Fruit fly (Drosophila melanogaster) whole organism, embryonic: ENCODE results near the gene CG13096.

Source experiments
- Adf1 ChIP-seq: fragments of 200-800 bp; sonication (Bioruptor generic); IDR thresholded peaks from 2 replicates; pipeline ENCODE4 v1.3.6; 2022; ENCODE audit warnings: missing biosample characterization, missing genetic modification characterization
- Atf3 ChIP-seq: fragments of 200-800 bp; sonication (Bioruptor generic); optimal IDR thresholded peaks from 3 replicates; lab custom pipeline; 2016; ENCODE audit warnings: missing biosample characterization, missing genetic modification characterization
- Blimp-1 ChIP-seq: fragments of 200-800 bp; sonication (Bioruptor generic); optimal IDR thresholded peaks from 3 replicates; lab custom pipeline; 2018; ENCODE audit warnings: missing biosample characterization, missing genetic modification characterization, mild to moderate bottlenecking, moderate library complexity, missing genetic modification reagents
- CG10565 ChIP-seq: fragments of 200-800 bp; sonication (Bioruptor generic); optimal IDR thresholded peaks from 3 replicates; lab custom pipeline; 2016; ENCODE audit warnings: missing biosample characterization, mild to moderate bottlenecking, missing genetic modification characterization
- CG11695 ChIP-seq: fragments of 200-800 bp; sonication (Bioruptor generic); IDR thresholded peaks from 3 replicates; pipeline ENCODE4 v1.3.6; 2022; ENCODE audit warnings: missing biosample characterization, missing genetic modification characterization
- CG12104 ChIP-seq: fragments of 200-800 bp; sonication (Bioruptor generic); optimal IDR thresholded peaks from 3 replicates; lab custom pipeline; 2016; ENCODE audit warnings: missing biosample characterization, missing genetic modification characterization
- CG13296 ChIP-seq: fragments of 200-800 bp; sonication (Bioruptor generic); optimal IDR thresholded peaks from 3 replicates; lab custom pipeline; 2018; ENCODE audit warnings: missing biosample characterization, mild to moderate bottlenecking, missing genetic modification characterization
- CG13775 ChIP-seq: fragments of 200-800 bp; sonication (Bioruptor generic); optimal IDR thresholded peaks from 3 replicates; lab custom pipeline; 2017; ENCODE audit warnings: missing biosample characterization, mild to moderate bottlenecking, missing genetic modification characterization
- CG16863 ChIP-seq: fragments of 200-800 bp; sonication (Bioruptor generic); optimal IDR thresholded peaks from 3 replicates; lab custom pipeline; 2016; ENCODE audit warnings: missing biosample characterization, missing genetic modification characterization
- CG17612 ChIP-seq: fragments of 200-800 bp; sonication (Bioruptor generic); IDR thresholded peaks from 2 replicates; pipeline ENCODE4 v1.3.6; 2022; ENCODE audit warnings: missing biosample characterization, missing genetic modification characterization
- CG1832 ChIP-seq: fragments of 200-800 bp; sonication (Bioruptor generic); optimal IDR thresholded peaks from 2 replicates; lab custom pipeline; 2017; ENCODE audit warnings: missing biosample characterization, mild to moderate bottlenecking, missing genetic modification characterization, inconsistent platforms
- CG2120 ChIP-seq: fragments of 200-800 bp; sonication (Bioruptor generic); optimal IDR thresholded peaks from 3 replicates; lab custom pipeline; 2016; ENCODE audit warnings: missing biosample characterization, missing genetic modification characterization
- CG3281 ChIP-seq: fragments of 200-800 bp; sonication (Bioruptor generic); optimal IDR thresholded peaks from 3 replicates; lab custom pipeline; 2017; ENCODE audit warnings: missing biosample characterization, mild to moderate bottlenecking, missing genetic modification characterization
- CG3407 ChIP-seq: fragments of 200-800 bp; sonication (Bioruptor generic); optimal IDR thresholded peaks from 2 replicates; lab custom pipeline; 2018; ENCODE audit warnings: missing biosample characterization, mild to moderate bottlenecking, missing genetic modification characterization
- CG3838 ChIP-seq: fragments of 200-800 bp; sonication (Bioruptor generic); optimal IDR thresholded peaks from 3 replicates; lab custom pipeline; 2016; ENCODE audit warnings: missing biosample characterization, missing genetic modification characterization
- CG4360 ChIP-seq: fragments of 200-800 bp; sonication (Bioruptor generic); IDR thresholded peaks from 2 replicates; pipeline ENCODE4 v1.3.6; 2022; ENCODE audit warnings: missing biosample characterization, missing genetic modification characterization
- CG6813 ChIP-seq: fragments of 200-800 bp; sonication (Bioruptor generic); optimal IDR thresholded peaks from 2 replicates; lab custom pipeline; 2017; ENCODE audit warnings: missing biosample characterization, missing genetic modification characterization, mild to moderate bottlenecking, moderate library complexity, missing genetic modification reagents
- CG7928 ChIP-seq: fragments of 200-800 bp; sonication (Bioruptor generic); optimal IDR thresholded peaks from 2 replicates; lab custom pipeline; 2017; ENCODE audit warnings: missing biosample characterization, mild to moderate bottlenecking, missing genetic modification characterization
- CG9932 ChIP-seq: fragments of 200-800 bp; sonication (Bioruptor generic); IDR thresholded peaks from 2 replicates; pipeline ENCODE4 v1.3.6; 2022; ENCODE audit warnings: missing biosample characterization, missing genetic modification characterization
- CrebB ChIP-seq: fragments of 200-800 bp; sonication (Bioruptor generic); optimal IDR thresholded peaks from 3 replicates; lab custom pipeline; 2018; ENCODE audit warnings: missing biosample characterization, mild to moderate bottlenecking, missing genetic modification characterization
- D19B ChIP-seq: fragments of 200-800 bp; sonication (Bioruptor generic); optimal IDR thresholded peaks from 2 replicates; lab custom pipeline; 2017; ENCODE audit warnings: missing biosample characterization, mild to moderate bottlenecking, missing genetic modification characterization
- Dfd ChIP-seq, 2 experiments: fragments of >200 bp; optimal IDR thresholded peaks; 2 replicates each; lab custom pipeline; 2017; ENCODE audit warnings: missing biosample characterization in 2 of 2, missing genetic modification characterization in 2 of 2
- Fer2 ChIP-seq: fragments of 200-800 bp; sonication (Bioruptor generic); optimal IDR thresholded peaks from 2 replicates; lab custom pipeline; 2018; ENCODE audit warnings: missing biosample characterization, mild to moderate bottlenecking, missing genetic modification characterization, moderate library complexity
- HHEX ChIP-seq: fragments of 200-800 bp; sonication (Bioruptor generic); optimal IDR thresholded peaks from 3 replicates; lab custom pipeline; 2017; ENCODE audit warnings: missing biosample characterization, mild to moderate bottlenecking, missing genetic modification characterization, missing genetic modification reagents
- Lpt ChIP-seq: fragments of >200 bp; optimal IDR thresholded peaks from 2 replicates; lab custom pipeline; 2018; ENCODE audit warnings: missing biosample characterization, missing genetic modification characterization
- Optix ChIP-seq: fragments of 200-800 bp; sonication (Bioruptor generic); IDR thresholded peaks from 3 replicates; pipeline ENCODE4 v1.3.6; 2022; ENCODE audit warnings: missing biosample characterization, missing genetic modification characterization
- Ravus ChIP-seq: fragments of 200-800 bp; sonication (Bioruptor generic); IDR thresholded peaks from 2 replicates; pipeline ENCODE4 v1.3.6; 2022; ENCODE audit warnings: missing biosample characterization, missing genetic modification characterization
- Sox102F ChIP-seq: fragments of 200-800 bp; sonication (Bioruptor generic); optimal IDR thresholded peaks from 2 replicates; lab custom pipeline; 2018; ENCODE audit warnings: missing biosample characterization, mild to moderate bottlenecking, missing genetic modification characterization, moderate library complexity
- TFAM ChIP-seq: fragments of 200-800 bp; sonication (Bioruptor generic); optimal IDR thresholded peaks from 2 replicates; lab custom pipeline; 2017; ENCODE audit warnings: missing biosample characterization, missing genetic modification characterization, inconsistent platforms
- Trl ChIP-seq, 3 experiments: fragments of >200 bp in 2 of 3; fragments of 200-800 bp in 1 of 3; sonication (Bioruptor generic) in 1 of 3; optimal IDR thresholded peaks; 2 replicates in 1 of 3; 3 replicates in 2 of 3; lab custom pipeline; 2016 to 2017; ENCODE audit warnings: missing biosample characterization in 1 of 3, missing genetic modification characterization in 1 of 3
- bbx ChIP-seq: fragments of 200-800 bp; sonication (Bioruptor generic); IDR thresholded peaks from 2 replicates; pipeline ENCODE4 v1.3.6; 2022; ENCODE audit warnings: missing biosample characterization, missing genetic modification characterization; ENCODE audit not compliant: partially characterized antibody
- bcd ChIP-seq: fragments of 200-800 bp; sonication (Bioruptor generic); optimal IDR thresholded peaks from 2 replicates; lab custom pipeline; 2017; ENCODE audit warnings: missing biosample characterization, mild to moderate bottlenecking, missing genetic modification characterization
- dmrt99B ChIP-seq: fragments of 200-800 bp; sonication (Bioruptor generic); optimal IDR thresholded peaks from 2 replicates; lab custom pipeline; 2018; ENCODE audit warnings: missing biosample characterization, mild to moderate bottlenecking, missing genetic modification characterization, moderate library complexity
- dpn ChIP-seq, 2 experiments: fragments of 200-800 bp; sonication (Bioruptor generic); optimal IDR thresholded peaks; 3 replicates each; lab custom pipeline; 2016; ENCODE audit warnings: missing biosample characterization in 2 of 2, missing genetic modification characterization in 2 of 2
- emc ChIP-seq: fragments of 200-800 bp; sonication (Bioruptor generic); optimal IDR thresholded peaks from 2 replicates; lab custom pipeline; 2016; ENCODE audit warnings: missing biosample characterization, missing genetic modification characterization
- ftz-f1 ChIP-seq: fragments of 200-800 bp; sonication (Bioruptor generic); optimal IDR thresholded peaks from 2 replicates; lab custom pipeline; 2016; ENCODE audit warnings: missing biosample characterization, missing genetic modification characterization
- gt ChIP-seq: fragments of 200-800 bp; sonication (Bioruptor generic); IDR thresholded peaks from 2 replicates; pipeline ENCODE4 v1.3.6; 2022; ENCODE audit warnings: missing biosample characterization, missing genetic modification characterization
- inv ChIP-seq: fragments of 200-800 bp; sonication (Bioruptor generic); IDR thresholded peaks from 2 replicates; pipeline ENCODE4 v1.3.6; 2022; ENCODE audit warnings: missing biosample characterization, missing genetic modification characterization; ENCODE audit not compliant: partially characterized antibody
- klu ChIP-seq: fragments of 200-800 bp; sonication (Bioruptor generic); IDR thresholded peaks from 2 replicates; pipeline ENCODE4 v1.3.6; 2022; ENCODE audit warnings: missing biosample characterization, missing genetic modification characterization
- knrl ChIP-seq: fragments of 200-800 bp; sonication (Bioruptor generic); IDR thresholded peaks from 3 replicates; pipeline ENCODE4 v1.3.6; 2022; ENCODE audit warnings: missing biosample characterization, missing genetic modification characterization; ENCODE audit not compliant: partially characterized antibody
- lmd ChIP-seq: fragments of 200-800 bp; sonication (Bioruptor generic); IDR thresholded peaks from 2 replicates; pipeline ENCODE4 v1.3.6; 2022; ENCODE audit warnings: missing biosample characterization, missing genetic modification characterization
- oc ChIP-seq: fragments of 200-800 bp; sonication (Bioruptor generic); optimal IDR thresholded peaks from 2 replicates; lab custom pipeline; 2018; ENCODE audit warnings: missing biosample characterization, mild to moderate bottlenecking, missing genetic modification characterization, moderate library complexity
- org-1 ChIP-seq: fragments of 200-800 bp; sonication (Bioruptor generic); optimal IDR thresholded peaks from 2 replicates; lab custom pipeline; 2017; ENCODE audit warnings: missing biosample characterization, missing genetic modification characterization
- stc ChIP-seq: fragments of 200-800 bp; sonication (Bioruptor generic); IDR thresholded peaks from 2 replicates; pipeline ENCODE4 v1.3.6; 2022; ENCODE audit warnings: missing biosample characterization, missing genetic modification characterization
- sug ChIP-seq: fragments of 200-800 bp; optimal IDR thresholded peaks from 2 replicates; lab custom pipeline; 2019; ENCODE audit warnings: missing biosample characterization, mild to moderate bottlenecking, missing genetic modification characterization, moderate library complexity
- tll ChIP-seq, 2 experiments: fragments of 200-800 bp in 1 of 2; fragments of >200 bp in 1 of 2; sonication (Bioruptor generic) in 1 of 2; optimal IDR thresholded peaks; 2 replicates each; lab custom pipeline; 2017 to 2019; ENCODE audit warnings: missing biosample characterization in 2 of 2, missing genetic modification characterization in 2 of 2, mild to moderate bottlenecking in 1 of 2, moderate library complexity in 1 of 2
- tx ChIP-seq: fragments of 200-800 bp; sonication (Bioruptor generic); optimal IDR thresholded peaks from 2 replicates; lab custom pipeline; 2016; ENCODE audit warnings: missing biosample characterization, missing genetic modification characterization
- wek ChIP-seq: fragments of 200-800 bp; sonication (Bioruptor generic); optimal IDR thresholded peaks from 3 replicates; lab custom pipeline; 2018; ENCODE audit warnings: missing biosample characterization, mild to moderate bottlenecking, missing genetic modification characterization, moderate library complexity
- yki ChIP-seq: fragments of >200 bp; optimal IDR thresholded peaks from 3 replicates; lab custom pipeline; 2018
- zf30C ChIP-seq: fragments of 200-800 bp; sonication (Bioruptor generic); optimal IDR thresholded peaks from 3 replicates; lab custom pipeline; 2018; ENCODE audit warnings: missing biosample characterization, mild to moderate bottlenecking, missing genetic modification characterization

The CG13096 gene

dm6 chr2L:8528951-8529430 lies 17.3 kb upstream of the CG13096 start, which contains the start of gene CG17834 (continued):
- TF ChIP-seq Fer2 (tag; lab: Kevin White, UChicago) (no peak), emc (no peak), CG3281 (GFP tag; lab: Kevin White, UChicago) (no peak), Optix (GFP tag; lab: Robert Waterston, UW) (no peak), oc (tag; lab: Kevin White, UChicago) (no peak), CG2120 (GFP tag; lab: Kevin White, UChicago) (no peak), HHEX (GFP tag; lab: Kevin White, UChicago) (peak; percentile 16), yki (lab: Kevin White, UChicago) (no peak), tll (GFP tag; optimal IDR thresholded peaks at IDR 0.05; lab: Kevin White, UChicago) (no peak), stc (peak; percentile 25; the same call in 1 of the 2 replicates), CG12104 (GFP tag; lab: Kevin White, UChicago) (no peak), lmd (GFP tag; lab: Robert Waterston, UW) (no peak), Lpt (GFP tag; lab: Kevin White, UChicago) (no peak), knrl (GFP tag; lab: Robert Waterston, UW) (no peak), CG4360 (no peak; the same call in 1 of the 2 replicates), CG13775 (GFP tag; lab: Kevin White, UChicago) (no peak), Adf1 (GFP tag; lab: Robert Waterston, UW) (peak; percentile 22; the same call in 1 of the 2 replicates), Atf3 (GFP tag; lab: Kevin White, UChicago) (no peak), zf30C (GFP tag; lab: Kevin White, UChicago) (no peak), CG10565 (GFP tag; lab: Kevin White, UChicago) (no peak), CrebB (tag; lab: Kevin White, UChicago) (no peak), Sox102F (GFP tag; lab: Kevin White, UChicago) (no peak), TFAM (GFP tag; lab: Kevin White, UChicago) (no peak), dmrt99B (no peak), CG6813 (no peak), Ravus (GFP tag; lab: Robert Waterston, UW) (no peak), gt (GFP tag; lab: Robert Waterston, UW) (no peak), sug (tag; lab: Kevin White, UChicago) (peak; percentile 68), CG3838 (GFP tag; lab: Kevin White, UChicago) (no peak), Trl (optimal IDR thresholded peaks at IDR 0.05; lab: Kevin White, UChicago) (no peak), Trl (GFP tag; optimal IDR thresholded peaks at IDR 0.05; lab: Kevin White, UChicago) (no peak), inv (no peak), klu (GFP tag; lab: Robert Waterston, UW) (0 out of 2 replicates have a peak, but pooled peaks have one; percentile 9), Dfd (GFP tag; optimal IDR thresholded peaks at IDR 0.05; lab: Kevin White, UChicago) (no peak), CG7928 (no peak), bbx (GFP tag; lab: Robert Waterston, UW) (0 out of 2 replicates have a peak, but pooled peaks have one; percentile 7), CG17612 (GFP tag; lab: Robert Waterston, UW) (no peak), CG16863 (GFP tag; lab: Kevin White, UChicago) (no peak), CG9932 (GFP tag; lab: Robert Waterston, UW) (0 out of 2 replicates have a peak, but pooled peaks have one; percentile 16), D19B (GFP tag; lab: Kevin White, UChicago) (no peak), ftz-f1 (GFP tag; lab: Kevin White, UChicago) (no peak), CG1832 (GFP tag; lab: Kevin White, UChicago) (no peak), org-1 (GFP tag; lab: Kevin White, UChicago) (no peak), wek (no peak), CG3407 (GFP tag; lab: Kevin White, UChicago) (no peak), bcd (GFP tag; lab: Kevin White, UChicago) (no peak), CG11695 (GFP tag; lab: Robert Waterston, UW) (peak; percentile 30; the same call in 1 of the 3 replicates), dpn (GFP tag; optimal IDR thresholded peaks at IDR 0.05; lab: Kevin White, UChicago) (no peak), tx (GFP tag; lab: Kevin White, UChicago) (no peak), CG13296 (GFP tag; lab: Kevin White, UChicago) (peak; percentile 30), Blimp-1 (GFP tag; lab: Kevin White, UChicago) (no peak)
